Worm (Caenorhabditis elegans): ENCODE results near the gene M04D8.7.

ce11 chrIII:10037150-10037549 lies at the start of gene M04D8.7:
- TF ChIP-seq elt-1 (tag; optimal IDR thresholded peaks at IDR 0.05) = no peak
- no peak for TF ChIP-seq jun-1 (tag; optimal IDR thresholded peaks at IDR 0.05)
- TF ChIP-seq nhr-12 (tag; optimal IDR thresholded peaks at IDR 0.05) = no peak
- no peak for TF ChIP-seq ztf-11 (tag; optimal IDR thresholded peaks at IDR 0.05)
- no peak for TF ChIP-seq egl-27 (tag; optimal IDR thresholded peaks at IDR 0.05)
- TF ChIP-seq ama-1 (optimal IDR thresholded peaks at IDR 0.05) = no peak
- TF ChIP-seq eor-1 (tag; optimal IDR thresholded peaks at IDR 0.05) = no peak
- TF ChIP-seq nhr-77 (tag; optimal IDR thresholded peaks at IDR 0.05) = no peak
- no peak for TF ChIP-seq fos-1 (tag; optimal IDR thresholded peaks at IDR 0.05)
- TF ChIP-seq nhr-28 (tag; optimal IDR thresholded peaks at IDR 0.05) = no peak
- no peak for TF ChIP-seq ZK546.5 (tag; optimal IDR thresholded peaks at IDR 0.05)
- TF ChIP-seq ztf-4 (tag; optimal IDR thresholded peaks at IDR 0.05) = no peak
- no peak for TF ChIP-seq nhr-11 (tag; optimal IDR thresholded peaks at IDR 0.05)
